Fruit fly (Drosophila melanogaster): ENCODE data around the gene CG16749.

DNA sequence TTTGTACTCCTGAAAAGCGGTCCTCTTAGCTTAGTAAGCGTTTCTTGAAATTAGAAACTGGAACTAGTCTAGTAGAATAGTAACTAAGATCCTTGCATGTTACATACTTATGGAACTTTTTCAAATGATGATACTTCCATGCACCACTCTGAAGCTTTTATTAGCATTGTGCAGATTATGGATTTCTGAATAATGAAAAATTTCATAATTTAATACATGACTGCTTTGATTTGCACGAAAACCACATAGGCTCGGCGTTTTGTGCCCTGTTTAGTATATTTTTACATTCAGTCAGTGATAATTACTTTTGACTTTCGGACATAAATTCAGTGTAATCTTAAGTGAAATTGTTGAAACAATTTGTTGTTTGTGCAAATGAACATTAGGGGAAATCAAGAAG lies 23.5 kb upstream of the CG16749 start, which contains the start of gene CG43675:
- no peak for TF ChIP-seq Eip78C (GFP tag)
- no peak for TF ChIP-seq spab (GFP tag; optimal IDR thresholded peaks at IDR 0.05)
- TF ChIP-seq net (GFP tag; optimal IDR thresholded peaks at IDR 0.05) = no peak
- no peak for TF ChIP-seq lz (GFP tag; optimal IDR thresholded peaks at IDR 0.05)

Data from whole organism, prepupa.